Worm (Caenorhabditis elegans) whole organism, young adult: ENCODE measurements around the gene C44B9.2.

ENCODE experiments used
- B0261.1 ChIP-seq: sonication (generic microtip); optimal IDR thresholded peaks from 2 replicates; lab custom pipeline; 2016; ENCODE audit warnings: mild to moderate bottlenecking, missing genetic modification characterization, moderate library complexity, missing compliant biosample characterization
- F23B12.7 ChIP-seq: sonication (generic microtip); optimal IDR thresholded peaks from 2 replicates; lab custom pipeline; 2017; ENCODE audit warnings: missing genetic modification characterization, mild to moderate bottlenecking, missing compliant biosample characterization, antibody characterized with exemption, moderate library complexity; ENCODE audit not compliant: insufficient read depth
- F33H1.4 ChIP-seq: fragments of 200-800 bp; sonication (Bioruptor generic); IDR thresholded peaks from 2 replicates; pipeline ENCODE4 v1.3.6; 2022; ENCODE audit warnings: missing genetic modification reagents, missing genetic modification characterization, missing compliant biosample characterization
- F37B4.10 ChIP-seq: fragments of 200-800 bp; sonication (Bioruptor generic); IDR thresholded peaks from 2 replicates; pipeline ENCODE4 v1.3.6; 2022; ENCODE audit warnings: missing genetic modification characterization, missing compliant biosample characterization
- F39B2.1 ChIP-seq: fragments of 200-800 bp; sonication (Bioruptor generic); IDR thresholded peaks from 2 replicates; pipeline ENCODE4 v1.3.6; 2022; ENCODE audit warnings: missing genetic modification reagents, missing genetic modification characterization, missing compliant biosample characterization
- K11D2.4 ChIP-seq: fragments of 200-800 bp; sonication (Bioruptor generic); IDR thresholded peaks from 2 replicates; pipeline ENCODE4 v1.3.6; 2022; ENCODE audit warnings: missing genetic modification reagents, missing genetic modification characterization, missing compliant biosample characterization
- T26A5.8 ChIP-seq: sonication (generic microtip); optimal IDR thresholded peaks from 2 replicates; lab custom pipeline; 2016; ENCODE audit warnings: missing genetic modification characterization, missing compliant biosample characterization
- Y53F4B.3 ChIP-seq: fragments of 200-800 bp; sonication (Bioruptor generic); IDR thresholded peaks from 2 replicates; pipeline ENCODE4 v1.3.6; 2022; ENCODE audit warnings: missing genetic modification reagents, missing genetic modification characterization, missing compliant biosample characterization
- Y67H2A.10 ChIP-seq: fragments of 200-800 bp; sonication (Bioruptor generic); conservative IDR thresholded peaks from 2 replicates; pipeline ENCODE4 v1.3.6; 2022; ENCODE audit warnings: missing genetic modification reagents, missing genetic modification characterization, missing compliant biosample characterization
- akir-1 ChIP-seq: fragments of 200-800 bp; sonication (Bioruptor generic); optimal IDR thresholded peaks from 2 replicates; lab custom pipeline; 2018; ENCODE audit warnings: mild to moderate bottlenecking, missing genetic modification characterization, moderate library complexity, missing compliant biosample characterization
- ama-1 ChIP-seq, 3 experiments: fragments of 150-350 bp in 1 of 3; sonication (generic microtip) in 2 of 3; optimal IDR thresholded peaks; 2 replicates each; lab custom pipeline; 2014 to 2018; ENCODE audit warnings: missing biosample characterization in 2 of 3, missing genetic modification characterization in 2 of 3, missing genetic modification reagents in 2 of 3
- aptf-2 ChIP-seq: fragments of 200-800 bp; sonication (Bioruptor generic); conservative IDR thresholded peaks from 2 replicates; pipeline ENCODE4 v1.3.6; 2022; ENCODE audit warnings: missing genetic modification reagents, missing genetic modification characterization, missing compliant biosample characterization
- aptf-3 ChIP-seq: fragments of 200-800 bp; sonication (Bioruptor generic); IDR thresholded peaks from 2 replicates; pipeline ENCODE4 v1.3.6; 2022; ENCODE audit warnings: missing genetic modification characterization, missing compliant biosample characterization
- atf-7 ChIP-seq: sonication (generic microtip); optimal IDR thresholded peaks from 2 replicates; lab custom pipeline; 2017; ENCODE audit warnings: mild to moderate bottlenecking, missing genetic modification characterization, missing compliant biosample characterization
- athp-1 ChIP-seq: sonication (generic microtip); optimal IDR thresholded peaks from 2 replicates; lab custom pipeline; 2017; ENCODE audit warnings: mild to moderate bottlenecking, missing genetic modification characterization, missing compliant biosample characterization
- attf-5 ChIP-seq: fragments of 200-800 bp; sonication (Bioruptor generic); optimal IDR thresholded peaks from 2 replicates; lab custom pipeline; 2018; ENCODE audit warnings: mild to moderate bottlenecking, missing genetic modification characterization, missing compliant biosample characterization
- attf-6 ChIP-seq: fragments of 200-800 bp; sonication (Bioruptor generic); IDR thresholded peaks from 2 replicates; pipeline ENCODE4 v1.3.6; 2022; ENCODE audit warnings: missing genetic modification reagents, missing genetic modification characterization, missing compliant biosample characterization
- ccch-3 ChIP-seq: fragments of 200-800 bp; sonication (Bioruptor generic); optimal IDR thresholded peaks from 2 replicates; lab custom pipeline; 2018; ENCODE audit warnings: mild to moderate bottlenecking, missing genetic modification characterization, missing compliant biosample characterization
- cebp-2 ChIP-seq: fragments of 200-800 bp; sonication (Bioruptor generic); IDR thresholded peaks from 2 replicates; pipeline ENCODE4 v1.3.6; 2022; ENCODE audit warnings: missing genetic modification characterization, missing compliant biosample characterization
- ceh-79 ChIP-seq: sonication (generic microtip); optimal IDR thresholded peaks from 2 replicates; lab custom pipeline; 2017; ENCODE audit warnings: mild to moderate bottlenecking, missing genetic modification characterization, missing compliant biosample characterization
- ceh-91 ChIP-seq: fragments of 200-800 bp; sonication (Bioruptor generic); IDR thresholded peaks from 2 replicates; pipeline ENCODE4 v1.3.6; 2022; ENCODE audit warnings: missing genetic modification reagents, missing genetic modification characterization, missing compliant biosample characterization
- dpff-1 ChIP-seq: sonication (generic microtip); optimal IDR thresholded peaks from 2 replicates; lab custom pipeline; 2017; ENCODE audit warnings: mild to moderate bottlenecking, missing genetic modification characterization, missing compliant biosample characterization
- egl-44 ChIP-seq: fragments of 200-800 bp; sonication (Bioruptor generic); IDR thresholded peaks from 2 replicates; pipeline ENCODE4 v1.3.6; 2022; ENCODE audit warnings: missing genetic modification reagents, missing genetic modification characterization, missing compliant biosample characterization
- gei-17 ChIP-seq: fragments of 200-800 bp; sonication (Bioruptor generic); optimal IDR thresholded peaks from 2 replicates; lab custom pipeline; 2018; ENCODE audit warnings: mild to moderate bottlenecking, missing genetic modification characterization, missing compliant biosample characterization
- hlh-26 ChIP-seq: fragments of 200-800 bp; sonication (Bioruptor generic); conservative IDR thresholded peaks from 2 replicates; pipeline ENCODE4 v1.3.6; 2022; ENCODE audit warnings: missing genetic modification reagents, missing genetic modification characterization, missing compliant biosample characterization
- hmg-1.2 ChIP-seq: fragments of 200-800 bp; sonication (Bioruptor generic); IDR thresholded peaks from 2 replicates; pipeline ENCODE4 v1.3.6; 2022; ENCODE audit warnings: missing genetic modification reagents, missing genetic modification characterization, missing compliant biosample characterization
- hrde-1 ChIP-seq: sonication (generic microtip); optimal IDR thresholded peaks from 2 replicates; lab custom pipeline; 2016; ENCODE audit warnings: missing genetic modification characterization, mild to moderate bottlenecking, missing compliant biosample characterization, moderate library complexity, missing genotype, missing genetic modification reagents, borderline replicate concordance
- hsf-1 ChIP-seq: fragments of 200-800 bp; sonication (Bioruptor generic); IDR thresholded peaks from 2 replicates; pipeline ENCODE4 v1.3.6; 2022; ENCODE audit warnings: missing genetic modification reagents, missing genetic modification characterization, missing compliant biosample characterization
- lin-35 ChIP-seq, 3 experiments: fragments of 150-350 bp in 2 of 3; sonication (generic microtip) in 1 of 3; optimal IDR thresholded peaks; 2 replicates each; lab custom pipeline; 2014 to 2018; ENCODE audit warnings: missing biosample characterization in 3 of 3, missing genetic modification characterization in 3 of 3, missing genetic modification reagents in 3 of 3
- lin-54 ChIP-seq: fragments of 200-800 bp; sonication (Bioruptor generic); optimal IDR thresholded peaks from 2 replicates; lab custom pipeline; 2018; ENCODE audit warnings: mild to moderate bottlenecking, missing genetic modification characterization, missing compliant biosample characterization
- lir-1 ChIP-seq: fragments of 200-800 bp; sonication (Bioruptor generic); conservative IDR thresholded peaks from 2 replicates; pipeline ENCODE4 v1.3.6; 2022; ENCODE audit warnings: missing genetic modification reagents, missing genetic modification characterization, missing compliant biosample characterization
- madf-6 ChIP-seq: fragments of 200-800 bp; sonication (Bioruptor generic); IDR thresholded peaks from 2 replicates; pipeline ENCODE4 v1.3.6; 2022; ENCODE audit warnings: missing genetic modification reagents, missing genetic modification characterization, missing compliant biosample characterization
- madf-8 ChIP-seq: fragments of 200-800 bp; sonication (Bioruptor generic); conservative IDR thresholded peaks from 2 replicates; pipeline ENCODE4 v1.3.6; 2022; ENCODE audit warnings: missing genetic modification reagents, missing genetic modification characterization, missing compliant biosample characterization
- mcd-1 ChIP-seq: fragments of 200-800 bp; sonication (Bioruptor generic); IDR thresholded peaks from 2 replicates; pipeline ENCODE4 v1.3.6; 2022; ENCODE audit warnings: missing genetic modification reagents, missing genetic modification characterization, missing compliant biosample characterization
- nfya-2 ChIP-seq: fragments of 200-800 bp; sonication (Bioruptor generic); IDR thresholded peaks from 2 replicates; pipeline ENCODE4 v1.3.6; 2022; ENCODE audit warnings: missing genetic modification reagents, missing genetic modification characterization, missing compliant biosample characterization
- nhr-179 ChIP-seq: sonication (generic microtip); optimal IDR thresholded peaks from 2 replicates; lab custom pipeline; 2016; ENCODE audit warnings: mild to moderate bottlenecking, missing genetic modification characterization, missing compliant biosample characterization
- rpc-1 ChIP-seq, 2 experiments: fragments of 150-350 bp in 1 of 2; sonication (generic microtip) in 1 of 2; optimal IDR thresholded peaks; 2 replicates each; lab custom pipeline; 2014 to 2018; ENCODE audit warnings: missing biosample characterization in 1 of 2, missing genetic modification characterization in 1 of 2, missing genetic modification reagents in 1 of 2, missing genotype in 1 of 2
- sdz-38 ChIP-seq: sonication (generic microtip); optimal IDR thresholded peaks from 2 replicates; lab custom pipeline; 2016; ENCODE audit warnings: missing genotype, missing genetic modification characterization, missing compliant biosample characterization
- snpc-4 ChIP-seq, 5 experiments: fragments of 150-350 bp in 1 of 5; sonication (generic microtip) in 4 of 5; optimal IDR thresholded peaks; 2 replicates each; lab custom pipeline; 2014 to 2018; ENCODE audit warnings: missing genetic modification characterization in 5 of 5, missing biosample characterization in 3 of 5, antibody characterized with exemption in 2 of 5, mild to moderate bottlenecking in 2 of 5, missing compliant biosample characterization in 2 of 5, missing genotype in 2 of 5, moderate library complexity in 2 of 5, missing genetic modification reagents in 1 of 5
- tbp1 ChIP-seq: fragments of 200-800 bp; sonication (Bioruptor generic); optimal IDR thresholded peaks from 2 replicates; lab custom pipeline; 2018; ENCODE audit warnings: mild to moderate bottlenecking, missing genetic modification characterization, missing compliant biosample characterization
- unc-130 ChIP-seq: sonication (generic microtip); optimal IDR thresholded peaks from 2 replicates; lab custom pipeline; 2016; ENCODE audit warnings: missing genetic modification reagents, missing genetic modification characterization, missing compliant biosample characterization
- ztf-28 ChIP-seq: fragments of 200-800 bp; sonication (Bioruptor generic); IDR thresholded peaks from 2 replicates; pipeline ENCODE4 v1.3.6; 2022; ENCODE audit warnings: missing genetic modification reagents, missing genetic modification characterization, missing compliant biosample characterization
- ztf-6 ChIP-seq: fragments of 200-800 bp; sonication (Bioruptor generic); IDR thresholded peaks from 2 replicates; pipeline ENCODE4 v1.3.6; 2022; ENCODE audit warnings: missing genetic modification reagents, missing genetic modification characterization, missing compliant biosample characterization

C44B9.2 gene

ce11 chrIII:10881462-10881861, 6.2 kb downstream of the C44B9.2 start, which contains the start of gene athp-1 (continued):
- TF ChIP-seq hlh-26 (GFP tag; lab: Robert Waterston, UW) (no peak), ztf-6 (GFP tag; lab: Robert Waterston, UW) (no peak), T26A5.8 (no peak), dpff-1 (no peak), hrde-1 (tag; lab: Kevin White, UChicago) (no peak), ztf-28 (GFP tag; lab: Robert Waterston, UW) (no peak), ama-1 (optimal IDR thresholded peaks at IDR 0.05; lab: Kevin White, UChicago) (no peak), ama-1 (GFP tag; optimal IDR thresholded peaks at IDR 0.05; lab: Kevin White, UChicago) (no peak), F39B2.1 (GFP tag; lab: Robert Waterston, UW) (no peak), K11D2.4 (GFP tag; lab: Robert Waterston, UW) (no peak), ceh-79 (no peak), lir-1 (GFP tag; lab: Robert Waterston, UW) (no peak), B0261.1 (tag; lab: Kevin White, UChicago) (no peak), nfya-2 (GFP tag; lab: Robert Waterston, UW) (no peak), aptf-2 (GFP tag; lab: Robert Waterston, UW) (no peak), Y67H2A.10 (GFP tag; lab: Robert Waterston, UW) (no peak)

ce11 chrIII:10881996-10882395, 6.8 kb downstream of the C44B9.2 start:
- TF ChIP-seq ceh-91 (GFP tag; lab: Robert Waterston, UW): no peak
- no peak for TF ChIP-seq F37B4.10 (GFP tag; lab: Robert Waterston, UW)
- TF ChIP-seq cebp-2 (GFP tag; lab: Robert Waterston, UW): no peak
- peak; percentile 97 for TF ChIP-seq hmg-1.2
- TF ChIP-seq rpc-1 (optimal IDR thresholded peaks at IDR 0.05; lab: Kevin White, UChicago): no peak
- TF ChIP-seq rpc-1 (tag; optimal IDR thresholded peaks at IDR 0.05; lab: Kevin White, UChicago): no peak
- peak; percentile 56 for TF ChIP-seq madf-6
- TF ChIP-seq egl-44: no peak
- no peak for TF ChIP-seq K11D2.4 (GFP tag; lab: Robert Waterston, UW)
- TF ChIP-seq aptf-2 (GFP tag; lab: Robert Waterston, UW): no peak
- TF ChIP-seq Y53F4B.3: no peak
- no peak for TF ChIP-seq nhr-179 (tag; lab: Kevin White, UChicago)
- TF ChIP-seq attf-6: no peak
- TF ChIP-seq F23B12.7 (tag; lab: Kevin White, UChicago): peak; percentile 3
- TF ChIP-seq lin-35 (GFP tag; optimal IDR thresholded peaks at IDR 0.05; lab: Kevin White, UChicago): peak in 1 of 3 experiments; percentile 13
- peak; percentile 1 for TF ChIP-seq athp-1 (tag; lab: Kevin White, UChicago)
- TF ChIP-seq ccch-3 (GFP tag; lab: Kevin White, UChicago): no peak
- TF ChIP-seq attf-5 (GFP tag; lab: Kevin White, UChicago): peak; percentile 42
- no peak for TF ChIP-seq sdz-38 (tag; lab: Kevin White, UChicago)
- TF ChIP-seq hsf-1 (GFP tag; lab: Robert Waterston, UW): no peak
- no peak for TF ChIP-seq unc-130 (GFP tag; lab: Kevin White, UChicago)
- TF ChIP-seq lin-54 (GFP tag; lab: Kevin White, UChicago): peak; percentile 6
- TF ChIP-seq tbp1 (GFP tag; lab: Kevin White, UChicago): no peak
- TF ChIP-seq snpc-4 (GFP tag; optimal IDR thresholded peaks at IDR 0.05; lab: Kevin White, UChicago): no peak
- peak in 1 of 4 experiments; percentile 29 for TF ChIP-seq snpc-4 (tag; optimal IDR thresholded peaks at IDR 0.05; lab: Kevin White, UChicago)
- no peak for TF ChIP-seq atf-7
- TF ChIP-seq aptf-3: no peak
- no peak for TF ChIP-seq gei-17 (GFP tag; lab: Kevin White, UChicago)
- TF ChIP-seq madf-8 (GFP tag; lab: Robert Waterston, UW): no peak
- peak; percentile 94 for TF ChIP-seq mcd-1 (GFP tag; lab: Robert Waterston, UW)
- no peak for TF ChIP-seq akir-1
- TF ChIP-seq F33H1.4 (GFP tag; lab: Robert Waterston, UW): peak; percentile 43
